Worm (Caenorhabditis elegans) whole organism, mixed stage, embryonic: ENCODE results near the gene C16C8.18.

Experiments used
- bed-3 ChIP-seq: fragments of 200-800 bp; sonication (Bioruptor generic); optimal IDR thresholded peaks from 3 replicates; lab custom pipeline; 2018; ENCODE audit warnings: mild to moderate bottlenecking, missing genetic modification characterization, moderate library complexity, missing compliant biosample characterization
- ces-1 ChIP-seq: fragments of 150-350 bp; optimal IDR thresholded peaks from 2 replicates; lab custom pipeline; 2014; ENCODE audit warnings: missing biosample characterization, missing genetic modification reagents, missing genetic modification characterization
- cnd-1 ChIP-seq: fragments of 200-800 bp; sonication (Bioruptor generic); optimal IDR thresholded peaks from 2 replicates; lab custom pipeline; 2018; ENCODE audit warnings: mild to moderate bottlenecking, missing genetic modification characterization, missing compliant biosample characterization
- elt-1 ChIP-seq: sonication (generic microtip); optimal IDR thresholded peaks from 2 replicates; lab custom pipeline; 2017; ENCODE audit warnings: missing genetic modification characterization, mild to moderate bottlenecking, missing compliant biosample characterization, antibody characterized with exemption, moderate library complexity, borderline replicate concordance; ENCODE audit not compliant: insufficient read depth
- elt-3 ChIP-seq: fragments of 150-350 bp; optimal IDR thresholded peaks from 2 replicates; lab custom pipeline; 2014; ENCODE audit warnings: missing biosample characterization, missing genetic modification characterization
- lin-13 ChIP-seq: fragments of 150-350 bp; optimal IDR thresholded peaks from 2 replicates; lab custom pipeline; 2014; ENCODE audit warnings: missing biosample characterization, missing genetic modification characterization
- lsy-2 ChIP-seq: fragments of 150-350 bp; optimal IDR thresholded peaks from 2 replicates; lab custom pipeline; 2014; ENCODE audit warnings: missing biosample characterization, missing genetic modification characterization
- nhr-12 ChIP-seq: fragments of 150-350 bp; optimal IDR thresholded peaks from 2 replicates; lab custom pipeline; 2014; ENCODE audit warnings: missing biosample characterization, missing genetic modification characterization
- nhr-28 ChIP-seq: fragments of 150-350 bp; optimal IDR thresholded peaks from 2 replicates; lab custom pipeline; 2014; ENCODE audit warnings: missing biosample characterization, missing genetic modification characterization
- pha-4 ChIP-seq: fragments of 150-350 bp; optimal IDR thresholded peaks from 2 replicates; lab custom pipeline; 2018; ENCODE audit warnings: missing biosample characterization, missing genetic modification reagents, missing genetic modification characterization
- snpc-4 ChIP-seq: fragments of 150-350 bp; optimal IDR thresholded peaks from 2 replicates; lab custom pipeline; 2014; ENCODE audit warnings: missing biosample characterization, missing genetic modification characterization
- sptf-1 ChIP-seq: sonication (generic microtip); optimal IDR thresholded peaks from 2 replicates; lab custom pipeline; 2017; ENCODE audit warnings: mild to moderate bottlenecking, missing genetic modification characterization, moderate library complexity, missing compliant biosample characterization
- zip-8 ChIP-seq: fragments of 150-350 bp; optimal IDR thresholded peaks from 2 replicates; lab custom pipeline; 2014; ENCODE audit warnings: missing biosample characterization, missing genetic modification characterization
- ztf-11 ChIP-seq: fragments of 150-350 bp; optimal IDR thresholded peaks from 2 replicates; lab custom pipeline; 2014; ENCODE audit warnings: missing biosample characterization, missing genetic modification characterization

- TF ChIP-seq nhr-12 (tag; lab: Kevin White, UChicago) (no peak), elt-3 (no peak), bed-3 (no peak), ztf-11 (tag; lab: Kevin White, UChicago) (no peak), lin-13 (tag; lab: Kevin White, UChicago) (no peak), snpc-4 (no peak), lsy-2 (tag; lab: Kevin White, UChicago) (no peak), nhr-28 (tag; lab: Kevin White, UChicago) (no peak), zip-8 (tag; lab: Kevin White, UChicago) (no peak), elt-1 (no peak), cnd-1 (no peak), sptf-1 (no peak), ces-1 (GFP tag; lab: Kevin White, UChicago) (no peak), pha-4 (no peak)
Measured at ce11 chrII:3440641-3440926, 11.1 kb downstream of the C16C8.18 start, which contains the start of gene C16C8.17.
